Worm (Caenorhabditis elegans): ENCODE results near the gene ttr-50.

The ttr-50 gene

ce11 chrIV:11623060-11623459 is 17.8 kb downstream of the ttr-50 start, which contains the start of gene lys-4 (continued):
- TF ChIP-seq F44E2.7 (GFP tag; IDR thresholded peaks at IDR 0.05) (no peak), dmd-6 (GFP tag; IDR thresholded peaks at IDR 0.05) (peak; percentile 40), dmd-9 (GFP tag; IDR thresholded peaks at IDR 0.05) (no peak), ceh-32 (tag; optimal IDR thresholded peaks at IDR 0.05; ENCODE audit: poor library complexity) (no peak), D1046.2 (GFP tag; IDR thresholded peaks at IDR 0.05) (no peak), dve-1 (tag; optimal IDR thresholded peaks at IDR 0.05; ENCODE audit: insufficient read depth) (peak; percentile 42), F49E8.2 (tag; optimal IDR thresholded peaks at IDR 0.05; ENCODE audit: borderline replicate concordance) (no peak), hlh-11 (tag; optimal IDR thresholded peaks at IDR 0.05) (peak; percentile 30), lin-39 (tag; optimal IDR thresholded peaks at IDR 0.05) (no peak), mxl-3 (GFP tag; optimal IDR thresholded peaks at IDR 0.05) (no peak)

- TF ChIP-seq ceh-82 (tag; optimal IDR thresholded peaks at IDR 0.05) (no peak), F10B5.3 (tag; optimal IDR thresholded peaks at IDR 0.05) (no peak), dve-1 (tag; optimal IDR thresholded peaks at IDR 0.05; ENCODE audit: insufficient read depth) (peak; percentile 2), daf-16 (GFP tag; optimal IDR thresholded peaks at IDR 0.05) (no peak), daf-16 (tag; optimal IDR thresholded peaks at IDR 0.05) (peak; percentile 61), tra-1 (GFP tag; IDR thresholded peaks at IDR 0.05) (no peak), attf-4 (tag; optimal IDR thresholded peaks at IDR 0.05) (no peak), nhr-102 (tag; optimal IDR thresholded peaks at IDR 0.05) (no peak), mxl-3 (GFP tag; optimal IDR thresholded peaks at IDR 0.05) (no peak), unc-62 (GFP tag; optimal IDR thresholded peaks at IDR 0.05 in 1 of 2) (peak in 1 of 2 experiments; percentile 62), unc-62 (tag; optimal IDR thresholded peaks at IDR 0.05) (no peak), daf-19 (GFP tag; conservative IDR thresholded peaks at IDR 0.05) (no peak)
Observed at ce11 chrIV:11622336-11622735, 18.5 kb downstream of the ttr-50 start.

ce11 chrIV:11620909-11621308 is 19.9 kb downstream of the ttr-50 start, which contains the start of gene dsl-5:
Gene dsl-5 (minus strand): TSS chrIV:11621009.
- TF ChIP-seq tag-97 (GFP tag; IDR thresholded peaks at IDR 0.05) (no peak), ceh-82 (tag; optimal IDR thresholded peaks at IDR 0.05) (no peak), daf-19 (GFP tag; conservative IDR thresholded peaks at IDR 0.05) (no peak)

ce11 chrIV:11616543-11616942 is 24.3 kb downstream of the ttr-50 start:
- peak; percentile 97 for TF ChIP-seq set-16 (GFP tag; IDR thresholded peaks at IDR 0.05)
- TF ChIP-seq mxl-2 (GFP tag; conservative IDR thresholded peaks at IDR 0.05) = peak; percentile 60; the same call in 1 of the 2 replicates
- peak; percentile 63; the same call in 1 of the 2 replicates for TF ChIP-seq egl-43 (GFP tag; IDR thresholded peaks at IDR 0.05)

ce11 chrIV:11604909-11605308 is 35.9 kb downstream of the ttr-50 start, which contains the start of the genes ragc-1 and Y24F12A.1:
Gene ragc-1 (minus strand): TSS chrIV:11604933.
Gene Y24F12A.1 (plus strand): TSS chrIV:11605254.
- TF ChIP-seq ztf-7 (tag; optimal IDR thresholded peaks at IDR 0.05) (no peak), hlh-11 (tag; optimal IDR thresholded peaks at IDR 0.05) (peak; percentile 44), unc-62 (GFP tag; optimal IDR thresholded peaks at IDR 0.05 in 1 of 2) (no peak), unc-62 (tag; optimal IDR thresholded peaks at IDR 0.05) (no peak), ZK546.5 (tag; optimal IDR thresholded peaks at IDR 0.05) (no peak), nhr-77 (tag; optimal IDR thresholded peaks at IDR 0.05) (peak; percentile 27), unc-130 (GFP tag; optimal IDR thresholded peaks at IDR 0.05) (peak; percentile 59), daf-8 (GFP tag; IDR thresholded peaks at IDR 0.05) (no peak), hlh-30 (tag; optimal IDR thresholded peaks at IDR 0.05; ENCODE audit: insufficient read depth) (peak; percentile 82), dmd-9 (GFP tag; IDR thresholded peaks at IDR 0.05) (no peak), duxl-1 (tag; optimal IDR thresholded peaks at IDR 0.05; ENCODE audit: poor library complexity) (no peak), zfp-2 (tag; optimal IDR thresholded peaks at IDR 0.05) (no peak), nhr-25 (tag; optimal IDR thresholded peaks at IDR 0.05; ENCODE audit: borderline replicate concordance, insufficient read depth) (no peak), lin-38 (GFP tag; IDR thresholded peaks at IDR 0.05) (peak; percentile 51), spr-3 (GFP tag; optimal IDR thresholded peaks at IDR 0.05) (no peak), snpc-4 (tag; optimal IDR thresholded peaks at IDR 0.05) (no peak), nhr-6 (tag; optimal IDR thresholded peaks at IDR 0.05) (peak; percentile 31), rbr-2 (tag; optimal IDR thresholded peaks at IDR 0.05) (peak; percentile 15), F10B5.3 (tag; optimal IDR thresholded peaks at IDR 0.05) (no peak), T20F7.1 (GFP tag; optimal IDR thresholded peaks at IDR 0.05) (peak; percentile 3), ceh-62 (tag; optimal IDR thresholded peaks at IDR 0.05) (no peak), daf-19 (GFP tag; conservative IDR thresholded peaks at IDR 0.05) (no peak), mes-2 (tag; optimal IDR thresholded peaks at IDR 0.05; ENCODE audit: poor library complexity, severe bottlenecking) (peak; percentile 83), dmd-8 (GFP tag; IDR thresholded peaks at IDR 0.05) (no peak), Y105C5A.15 (GFP tag; IDR thresholded peaks at IDR 0.05) (no peak)

Measured in whole organism, L4 larva.